Worm (Caenorhabditis elegans) whole organism, L4/young adult: ENCODE results near the gene klp-11.

Experiments used
- W03F9.2 ChIP-seq: fragments of 150-350 bp; optimal IDR thresholded peaks from 2 replicates; lab custom pipeline; 2014; ENCODE audit warnings: missing biosample characterization, missing genetic modification characterization
- dao-5 ChIP-seq: sonication (generic microtip); optimal IDR thresholded peaks from 2 replicates; lab custom pipeline; 2016; ENCODE audit warnings: missing genotype, missing genetic modification characterization, moderate library complexity, missing compliant biosample characterization
- him-1 ChIP-seq: sonication (generic microtip); optimal IDR thresholded peaks from 2 replicates; lab custom pipeline; 2016; ENCODE audit warnings: missing genotype, missing genetic modification reagents, missing genetic modification characterization, missing compliant biosample characterization

DNA sequence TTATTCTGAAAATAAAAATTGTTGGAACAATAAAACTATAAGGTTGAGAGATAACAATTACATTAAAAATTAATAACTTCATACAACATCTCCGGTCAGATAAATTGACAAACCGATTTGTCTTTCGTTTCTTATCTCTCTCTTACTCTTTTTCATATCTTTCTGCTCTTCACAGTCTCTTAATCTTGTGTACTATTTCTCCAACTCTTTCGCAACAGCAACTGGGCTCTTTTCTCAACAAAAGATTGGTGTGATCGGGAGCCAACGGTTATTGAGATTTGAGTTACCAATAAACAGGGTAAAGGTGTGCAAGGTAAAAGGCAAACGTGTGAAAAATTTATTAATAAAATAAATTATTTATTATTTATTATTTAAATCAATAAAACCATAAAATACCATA, 24.8 kb upstream of the klp-11 start, which contains the start of gene C33D9.8:
- TF ChIP-seq him-1 (tag; lab: Kevin White, UChicago): no peak
- TF ChIP-seq dao-5 (tag; lab: Kevin White, UChicago): no peak
- TF ChIP-seq W03F9.2 (tag; lab: Kevin White, UChicago): no peak
